Worm (Caenorhabditis elegans): Measurements from ENCODE around the gene fbxa-105.
A peak's percentile ranks its signal among the peaks of the same experiment; 100 is the strongest.

fbxa-105 gene

DNA sequence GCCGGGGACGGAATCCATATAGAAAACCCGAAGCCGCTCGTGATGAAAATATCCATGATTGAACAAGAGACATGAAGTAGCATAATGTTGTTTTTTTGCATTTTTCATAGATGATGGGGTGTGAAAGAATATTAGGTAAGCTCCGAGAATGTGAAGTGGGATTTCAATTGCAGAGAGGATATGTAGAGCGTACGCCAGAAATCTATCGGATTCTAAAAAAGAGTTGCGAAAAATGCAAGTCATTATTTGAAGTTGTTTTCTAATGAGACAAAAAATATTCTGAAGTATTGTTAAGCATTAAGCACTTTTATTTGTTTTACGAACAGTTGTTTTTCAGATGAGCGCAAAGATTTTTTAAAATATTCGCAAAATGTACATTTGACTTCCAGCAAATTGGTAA, 32.5 kb upstream of the fbxa-105 start, which contains the start of gene F18E3.10:
Gene F18E3.10, minus strand, starts transcription at position 101 of the 400 bp plus-strand sequence.
- TF ChIP-seq nhr-21 (tag; optimal IDR thresholded peaks at IDR 0.05) = no peak
- TF ChIP-seq nhr-23 (tag; optimal IDR thresholded peaks at IDR 0.05) = no peak
- TF ChIP-seq aly-2 (tag; optimal IDR thresholded peaks at IDR 0.05) = no peak

ce11 chrV:7420162-7420561, 28.3 kb upstream of the fbxa-105 start, which contains the start of gene srxa-4:
Gene srxa-4, plus strand, starts transcription at chrV:7420462.
- TF ChIP-seq nhr-11 (tag; optimal IDR thresholded peaks at IDR 0.05) (no peak), F13H6.1 (tag; optimal IDR thresholded peaks at IDR 0.05) (no peak), unc-55 (GFP tag; optimal IDR thresholded peaks at IDR 0.05) (no peak), gmeb-1 (tag; optimal IDR thresholded peaks at IDR 0.05) (no peak), sma-9 (GFP tag; optimal IDR thresholded peaks at IDR 0.05) (no peak), sma-9 (tag; optimal IDR thresholded peaks at IDR 0.05) (no peak), ztf-4 (tag; optimal IDR thresholded peaks at IDR 0.05) (no peak), nhr-21 (tag; optimal IDR thresholded peaks at IDR 0.05) (no peak), ama-1 (optimal IDR thresholded peaks at IDR 0.05) (no peak)

- TF ChIP-seq Y55F3AM.14 (GFP tag; optimal IDR thresholded peaks at IDR 0.05) (no peak), nhr-25 (tag; optimal IDR thresholded peaks at IDR 0.05) (peak; percentile 51)
Measured at ce11 chrV:7417018-7417716, 25.3 kb upstream of the fbxa-105 start, which contains the start of gene srw-67. Gene srw-67, plus strand, starts transcription at chrV:7417660.

ce11 chrV:7416569-7416968, 24.7 kb upstream of the fbxa-105 start:
- TF ChIP-seq sma-3 (GFP tag; optimal IDR thresholded peaks at IDR 0.05) = peak; percentile 1
- TF ChIP-seq ceh-16 (tag; optimal IDR thresholded peaks at IDR 0.05) = no peak
- peak; percentile 31 for TF ChIP-seq nhr-21 (tag; optimal IDR thresholded peaks at IDR 0.05)
- no peak for TF ChIP-seq zag-1 (tag; optimal IDR thresholded peaks at IDR 0.05)

ce11 chrV:7415780-7416428, 24.1 kb upstream of the fbxa-105 start, which contains the start of gene F18E3.13:
Gene F18E3.13, plus strand, starts transcription at chrV:7416164.
- TF ChIP-seq mdl-1 (tag; optimal IDR thresholded peaks at IDR 0.05) (peak; percentile 7 to 63), nhr-6 (tag; optimal IDR thresholded peaks at IDR 0.05) (peak; percentile 63), ama-1 (optimal IDR thresholded peaks at IDR 0.05) (peak; percentile 86), nhr-21 (tag; optimal IDR thresholded peaks at IDR 0.05) (peak; percentile 97), unc-39 (tag; optimal IDR thresholded peaks at IDR 0.05) (no peak), R02D3.7 (tag; optimal IDR thresholded peaks at IDR 0.05) (no peak), fos-1 (tag; optimal IDR thresholded peaks at IDR 0.05) (peak; percentile 21), lin-11 (tag; optimal IDR thresholded peaks at IDR 0.05) (no peak), Y55F3AM.14 (GFP tag; optimal IDR thresholded peaks at IDR 0.05) (peak; percentile 46), sem-4 (tag; optimal IDR thresholded peaks at IDR 0.05) (peak; percentile 48), lsy-2 (tag; optimal IDR thresholded peaks at IDR 0.05) (peak in 1 of 2 experiments; percentile 25), nhr-12 (tag; optimal IDR thresholded peaks at IDR 0.05) (no peak), F13H6.1 (tag; optimal IDR thresholded peaks at IDR 0.05) (peak; percentile 35), ztf-1 (GFP tag; conservative IDR thresholded peaks at IDR 0.05) (no peak), gmeb-1 (tag; optimal IDR thresholded peaks at IDR 0.05) (no peak), egl-27 (tag; optimal IDR thresholded peaks at IDR 0.05) (peak; percentile 65), sma-9 (GFP tag; optimal IDR thresholded peaks at IDR 0.05) (peak; percentile 95), sma-9 (tag; optimal IDR thresholded peaks at IDR 0.05) (no peak), skn-1 (tag; optimal IDR thresholded peaks at IDR 0.05) (no peak), sma-3 (GFP tag; optimal IDR thresholded peaks at IDR 0.05) (peak; percentile 94), nhr-25 (tag; optimal IDR thresholded peaks at IDR 0.05) (peak; percentile 93), ztf-11 (tag; optimal IDR thresholded peaks at IDR 0.05) (no peak), blmp-1 (tag; optimal IDR thresholded peaks at IDR 0.05; ENCODE audit: insufficient read depth) (peak; percentile 94), nhr-129 (tag; optimal IDR thresholded peaks at IDR 0.05) (peak; percentile 69)
